Worm (Caenorhabditis elegans): Measurements from ENCODE around the gene clh-5.

DNA sequence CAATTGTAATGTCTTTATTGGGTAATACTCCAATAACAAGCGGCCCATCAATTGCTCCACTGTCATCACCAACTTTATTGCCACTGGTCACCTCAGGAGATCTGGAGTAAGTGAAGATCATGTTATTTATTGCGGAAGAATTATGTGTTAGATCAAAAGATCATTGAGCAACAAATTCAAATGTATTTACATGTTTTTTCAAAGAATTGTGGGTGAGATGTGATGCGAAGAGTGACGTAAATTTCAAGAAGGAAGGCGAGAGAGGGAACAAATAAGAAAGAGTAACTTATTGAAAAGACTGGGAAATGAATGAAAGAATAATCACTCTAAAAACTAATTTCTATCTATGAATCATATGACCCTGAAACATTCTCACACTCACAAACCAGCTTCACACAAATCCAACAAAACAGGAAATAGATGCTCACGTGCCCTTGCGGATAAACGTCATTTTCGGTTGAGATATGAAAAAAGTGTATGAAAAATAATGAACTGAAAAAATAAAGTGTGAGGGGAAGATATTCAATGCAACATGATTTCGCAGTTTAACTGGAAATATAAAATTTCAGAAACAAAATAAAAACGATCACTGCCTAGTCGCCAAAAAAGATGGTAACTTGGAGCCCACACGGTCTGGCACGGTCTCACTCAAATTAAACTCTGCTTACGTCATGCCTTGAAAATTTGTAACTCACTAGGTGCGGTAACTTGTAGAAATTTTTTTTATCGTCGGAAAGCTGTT is 22.6 kb upstream of the clh-5 start:
- no peak for TF ChIP-seq ceh-9 (tag; optimal IDR thresholded peaks at IDR 0.05)
- no peak for TF ChIP-seq pha-4 (tag; optimal IDR thresholded peaks at IDR 0.05)
- no peak for TF ChIP-seq nhr-237 (tag; optimal IDR thresholded peaks at IDR 0.05)
- TF ChIP-seq elt-3 (tag; optimal IDR thresholded peaks at IDR 0.05): no peak
- no peak for TF ChIP-seq ama-1 (optimal IDR thresholded peaks at IDR 0.05)
- TF ChIP-seq ceh-16 (tag; optimal IDR thresholded peaks at IDR 0.05): no peak
- TF ChIP-seq ZK546.5 (tag; optimal IDR thresholded peaks at IDR 0.05): no peak
- no peak for TF ChIP-seq ceh-28 (tag; optimal IDR thresholded peaks at IDR 0.05)
- TF ChIP-seq nfya-1 (tag; optimal IDR thresholded peaks at IDR 0.05; ENCODE audit: insufficient read depth): peak; percentile 12
- TF ChIP-seq ceh-82 (tag; optimal IDR thresholded peaks at IDR 0.05): no peak
- no peak for TF ChIP-seq nhr-11 (tag; optimal IDR thresholded peaks at IDR 0.05)
